Fruit fly (Drosophila melanogaster) whole organism, wandering third instar larva: Measurements from ENCODE around the gene Ufd4.

Experiments
- Abd-B ChIP-seq: fragments of >200 bp; optimal IDR thresholded peaks from 2 replicates; lab custom pipeline; 2017; ENCODE audit warnings: missing biosample characterization, missing genetic modification characterization
- Dfd ChIP-seq: fragments of >200 bp; optimal IDR thresholded peaks from 2 replicates; lab custom pipeline; 2017; ENCODE audit warnings: missing biosample characterization, missing genetic modification characterization
- Hr78 ChIP-seq: fragments of >200 bp; optimal IDR thresholded peaks from 2 replicates; lab custom pipeline; 2017; ENCODE audit warnings: missing biosample characterization, missing genetic modification characterization
- Jra ChIP-seq: sonication (Bioruptor generic); optimal IDR thresholded peaks from 2 replicates; lab custom pipeline; 2016; ENCODE audit warnings: missing biosample characterization, missing genetic modification characterization
- N ChIP-seq: fragments of >200 bp; optimal IDR thresholded peaks from 2 replicates; lab custom pipeline; 2018; ENCODE audit warnings: missing biosample characterization, missing external identifiers, missing genetic modification characterization
- br ChIP-seq: fragments of 200-800 bp; sonication (Bioruptor generic); optimal IDR thresholded peaks from 2 replicates; lab custom pipeline; 2016; ENCODE audit warnings: missing biosample characterization, missing genetic modification characterization
- dsf ChIP-seq: sonication (Bioruptor generic); optimal IDR thresholded peaks from 2 replicates; lab custom pipeline; 2016; ENCODE audit warnings: missing biosample characterization, missing genetic modification characterization, borderline replicate concordance
- ey ChIP-seq: fragments of 200-800 bp; sonication (Bioruptor generic); optimal IDR thresholded peaks from 2 replicates; lab custom pipeline; 2016; ENCODE audit warnings: missing biosample characterization, missing genetic modification characterization
- foxo ChIP-seq, 2 experiments: fragments of 200-800 bp; sonication (Bioruptor generic); optimal IDR thresholded peaks; 2 replicates in 1 of 2; 3 replicates in 1 of 2; lab custom pipeline; 2016 to 2017; ENCODE audit warnings: missing biosample characterization in 2 of 2, missing genetic modification characterization in 2 of 2
- h ChIP-seq: fragments of 200-800 bp; sonication (Bioruptor generic); optimal IDR thresholded peaks from 3 replicates; lab custom pipeline; 2016; ENCODE audit warnings: missing biosample characterization, mild to moderate bottlenecking, missing genetic modification characterization
- jim ChIP-seq: fragments of 175-275, 200-325 bp; sonication (Bioruptor generic); optimal IDR thresholded peaks from 2 replicates; lab custom pipeline; 2016; ENCODE audit warnings: missing biosample characterization, mild to moderate bottlenecking, missing genetic modification characterization
- lola ChIP-seq: fragments of >200 bp; optimal IDR thresholded peaks from 2 replicates; lab custom pipeline; 2017; ENCODE audit warnings: missing biosample characterization, missing genetic modification characterization
- tai ChIP-seq: sonication (Bioruptor generic); optimal IDR thresholded peaks from 2 replicates; lab custom pipeline; 2016; ENCODE audit warnings: missing biosample characterization, missing genetic modification characterization
- usp ChIP-seq: fragments of >200 bp; optimal IDR thresholded peaks from 2 replicates; lab custom pipeline; 2017; ENCODE audit warnings: missing biosample characterization, missing genetic modification characterization

DNA sequence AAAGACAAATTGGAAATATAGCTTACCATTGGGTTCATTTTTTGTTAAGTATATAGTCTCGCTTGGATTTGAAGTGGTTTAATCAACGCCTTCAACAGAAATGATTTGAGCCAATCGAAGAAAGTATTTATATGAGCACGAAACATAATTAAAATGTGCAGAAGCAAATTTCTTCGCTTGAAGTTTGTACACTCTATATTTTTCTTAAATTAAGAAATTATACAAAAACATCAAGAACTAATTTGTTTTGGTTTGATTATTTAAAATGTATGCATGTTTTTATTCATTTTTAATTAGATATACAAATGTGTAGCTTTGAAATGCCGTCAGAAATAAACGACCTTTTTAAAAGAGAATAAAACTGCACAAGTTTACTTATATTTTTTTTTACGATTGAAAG is 9.8 kb upstream of the Ufd4 start, which contains the start of gene CG13138:
- TF ChIP-seq lola (GFP tag; lab: Kevin White, UChicago) = no peak
- no peak for TF ChIP-seq Hr78 (GFP tag; lab: Kevin White, UChicago)
- no peak for TF ChIP-seq br (GFP tag; lab: Kevin White, UChicago)
- TF ChIP-seq dsf (GFP tag; lab: Kevin White, UChicago) = no peak
- no peak for TF ChIP-seq ey (GFP tag; lab: Kevin White, UChicago)
- no peak for TF ChIP-seq usp (GFP tag; lab: Kevin White, UChicago)
- no peak for TF ChIP-seq foxo (GFP tag; optimal IDR thresholded peaks at IDR 0.05; lab: Kevin White, UChicago)
- no peak for TF ChIP-seq Jra (GFP tag; lab: Kevin White, UChicago)
- TF ChIP-seq tai (GFP tag; lab: Kevin White, UChicago) = no peak
- no peak for TF ChIP-seq Abd-B (GFP tag; lab: Kevin White, UChicago)
- no peak for TF ChIP-seq Dfd
- no peak for TF ChIP-seq jim (GFP tag; lab: Kevin White, UChicago)
- TF ChIP-seq N (GFP tag; lab: Kevin White, UChicago) = no peak
- no peak for TF ChIP-seq h (GFP tag; lab: Kevin White, UChicago)
